Worm (Caenorhabditis elegans) whole organism, L4 larva: Measurements from ENCODE around the gene Y38E10A.24.

Source experiments
- F26F4.8 ChIP-seq: fragments of 200-800 bp; sonication (Bioruptor generic); conservative IDR thresholded peaks from 2 replicates; pipeline ENCODE4 v1.3.6; 2022; ENCODE audit warnings: missing genetic modification characterization, missing compliant biosample characterization
- F44E2.7 ChIP-seq: fragments of 200-800 bp; sonication (Bioruptor generic); IDR thresholded peaks from 2 replicates; pipeline ENCODE4 v2.1.2; 2022; ENCODE audit warnings: missing genetic modification characterization, missing compliant biosample characterization
- R02D3.7 ChIP-seq: fragments of 150-350 bp; sonication (generic microtip); optimal IDR thresholded peaks from 3 replicates; lab custom pipeline; 2014; ENCODE audit warnings: missing biosample characterization, missing genetic modification characterization
- T20F7.1 ChIP-seq: fragments of 200-800 bp; sonication (Bioruptor generic); optimal IDR thresholded peaks from 2 replicates; lab custom pipeline; 2018; ENCODE audit warnings: mild to moderate bottlenecking, missing genetic modification characterization, missing compliant biosample characterization
- Y5F2A.4 ChIP-seq: fragments of 200-800 bp; sonication (Bioruptor generic); optimal IDR thresholded peaks from 2 replicates; lab custom pipeline; 2018; ENCODE audit warnings: mild to moderate bottlenecking, missing genetic modification characterization, missing compliant biosample characterization
- ZK337.2 ChIP-seq: fragments of 200-800 bp; sonication (Bioruptor generic); IDR thresholded peaks from 2 replicates; pipeline ENCODE4 v1.3.6; 2022; ENCODE audit warnings: missing genetic modification reagents, missing genetic modification characterization, missing compliant biosample characterization
- aha-1 ChIP-seq: fragments of 150-350 bp; peaks from one replicate; lab custom pipeline; 2014; ENCODE audit warnings: missing biosample characterization, missing genetic modification characterization
- ceh-28 ChIP-seq: fragments of 150-350 bp; optimal IDR thresholded peaks from 2 replicates; lab custom pipeline; 2014; ENCODE audit warnings: missing biosample characterization, missing genetic modification reagents, missing genetic modification characterization
- ceh-44 ChIP-seq: fragments of 200-800 bp; sonication (Bioruptor generic); IDR thresholded peaks from 2 replicates; pipeline ENCODE4 v1.3.6; 2022; ENCODE audit warnings: missing genetic modification reagents, missing genetic modification characterization, missing compliant biosample characterization
- ces-1 ChIP-seq: fragments of 150-350 bp; sonication (generic microtip); optimal IDR thresholded peaks from 4 replicates; lab custom pipeline; 2014; ENCODE audit warnings: missing biosample characterization, missing genetic modification reagents, missing genetic modification characterization
- daf-19 ChIP-seq: fragments of 200-800 bp; sonication (Bioruptor generic); conservative IDR thresholded peaks from 2 replicates; pipeline ENCODE4 v1.3.6; 2022; ENCODE audit warnings: missing genetic modification characterization, missing compliant biosample characterization
- dmd-8 ChIP-seq: fragments of 200-800 bp; sonication (Bioruptor generic); IDR thresholded peaks from 2 replicates; pipeline ENCODE4 v1.3.6; 2022; ENCODE audit warnings: missing genetic modification characterization, missing compliant biosample characterization
- dpl-1 ChIP-seq: fragments of 150-350 bp; optimal IDR thresholded peaks from 2 replicates; lab custom pipeline; 2014; ENCODE audit warnings: missing biosample characterization, missing genetic modification reagents, missing genetic modification characterization
- duxl-1 ChIP-seq: sonication (generic microtip); optimal IDR thresholded peaks from 2 replicates; lab custom pipeline; 2016; ENCODE audit warnings: mild to moderate bottlenecking, missing genetic modification characterization, moderate library complexity, missing compliant biosample characterization; ENCODE audit not compliant: poor library complexity
- egl-27 ChIP-seq: sonication (generic microtip); optimal IDR thresholded peaks from 3 replicates; lab custom pipeline; 2017; ENCODE audit warnings: missing biosample characterization, missing genetic modification reagents, missing genetic modification characterization
- fos-1 ChIP-seq: fragments of 150-350 bp; optimal IDR thresholded peaks from 2 replicates; lab custom pipeline; 2014; ENCODE audit warnings: missing biosample characterization, missing genetic modification characterization
- hif-1 ChIP-seq, 2 experiments: sonication (generic microtip); optimal IDR thresholded peaks; 2 replicates each; lab custom pipeline; 2016 to 2017; ENCODE audit warnings: missing compliant biosample characterization in 2 of 2, missing genetic modification characterization in 2 of 2, missing genetic modification reagents in 2 of 2, missing genotype in 2 of 2, mild to moderate bottlenecking in 1 of 2
- hlh-11 ChIP-seq: fragments of 200-800 bp; sonication (Bioruptor generic); optimal IDR thresholded peaks from 2 replicates; lab custom pipeline; 2018; ENCODE audit warnings: mild to moderate bottlenecking, missing genetic modification characterization, missing compliant biosample characterization
- hmg-1.1 ChIP-seq: fragments of 200-800 bp; sonication (Bioruptor generic); IDR thresholded peaks from 2 replicates; pipeline ENCODE4 v1.3.6; 2022; ENCODE audit warnings: missing genetic modification reagents, missing genetic modification characterization, missing compliant biosample characterization
- lim-7 ChIP-seq: fragments of 200-800 bp; sonication (Bioruptor generic); IDR thresholded peaks from 2 replicates; pipeline ENCODE4 v1.3.6; 2022; ENCODE audit warnings: missing genetic modification characterization, missing compliant biosample characterization
- lin-1 ChIP-seq: fragments of 200-800 bp; sonication (Bioruptor generic); IDR thresholded peaks from 2 replicates; pipeline ENCODE4 v1.3.6; 2022; ENCODE audit warnings: missing genetic modification reagents, missing genetic modification characterization, missing compliant biosample characterization
- lin-13 ChIP-seq: fragments of 150-350 bp; optimal IDR thresholded peaks from 2 replicates; lab custom pipeline; 2014; ENCODE audit warnings: missing biosample characterization, missing genetic modification reagents, missing genetic modification characterization
- lin-29 ChIP-seq: fragments of 200-800 bp; sonication (Bioruptor generic); IDR thresholded peaks from 2 replicates; pipeline ENCODE4 v1.3.6; 2022; ENCODE audit warnings: missing genetic modification reagents, missing genetic modification characterization, missing compliant biosample characterization
- lsy-2 ChIP-seq, 2 experiments: fragments of 150-350 bp in 1 of 2; sonication (generic microtip) in 1 of 2; optimal IDR thresholded peaks; 2 replicates each; lab custom pipeline; 2014 to 2017; ENCODE audit warnings: missing biosample characterization in 2 of 2, missing genetic modification characterization in 2 of 2
- madf-9 ChIP-seq: fragments of 200-800 bp; sonication (Bioruptor generic); conservative IDR thresholded peaks from 2 replicates; pipeline ENCODE4 v1.3.6; 2022; ENCODE audit warnings: missing genetic modification reagents, missing genetic modification characterization, missing compliant biosample characterization
- mdl-1 ChIP-seq, 2 experiments: fragments of 150-350 bp in 1 of 2; sonication (generic microtip) in 1 of 2; optimal IDR thresholded peaks; 2 replicates each; lab custom pipeline; 2014 to 2017; ENCODE audit warnings: missing biosample characterization in 2 of 2, missing genetic modification characterization in 2 of 2
- mep-1 ChIP-seq: fragments of 150-350 bp; sonication (generic microtip); optimal IDR thresholded peaks from 3 replicates; lab custom pipeline; 2014; ENCODE audit warnings: missing biosample characterization, missing genetic modification characterization
- mes-2 ChIP-seq: sonication (generic microtip); optimal IDR thresholded peaks from 2 replicates; lab custom pipeline; 2016; ENCODE audit warnings: missing genotype, mild to moderate bottlenecking, missing genetic modification characterization, missing compliant biosample characterization; ENCODE audit not compliant: poor library complexity, severe bottlenecking
- mxl-3 ChIP-seq: fragments of 200-800 bp; sonication (Bioruptor generic); optimal IDR thresholded peaks from 2 replicates; lab custom pipeline; 2018; ENCODE audit warnings: mild to moderate bottlenecking, missing genetic modification characterization, missing compliant biosample characterization
- nhr-11 ChIP-seq: fragments of 150-350 bp; optimal IDR thresholded peaks from 2 replicates; lab custom pipeline; 2014; ENCODE audit warnings: missing biosample characterization, missing genetic modification characterization
- nhr-237 ChIP-seq: sonication (generic microtip); optimal IDR thresholded peaks from 2 replicates; lab custom pipeline; 2017; ENCODE audit warnings: missing biosample characterization, missing genetic modification characterization
- nhr-48 ChIP-seq: sonication (generic microtip); optimal IDR thresholded peaks from 2 replicates; lab custom pipeline; 2016; ENCODE audit warnings: mild to moderate bottlenecking, missing genetic modification characterization, missing compliant biosample characterization
- nhr-76 ChIP-seq: fragments of 150-350 bp; optimal IDR thresholded peaks from 2 replicates; lab custom pipeline; 2014; ENCODE audit warnings: missing biosample characterization, missing genetic modification characterization
- pqm-1 ChIP-seq: sonication (generic microtip); optimal IDR thresholded peaks from 2 replicates; lab custom pipeline; 2017; ENCODE audit warnings: missing biosample characterization, missing genetic modification characterization
- saeg-2 ChIP-seq: fragments of 200-800 bp; sonication (Bioruptor generic); IDR thresholded peaks from 2 replicates; pipeline ENCODE4 v1.3.6; 2022; ENCODE audit warnings: missing genetic modification reagents, missing genetic modification characterization, missing compliant biosample characterization
- set-16 ChIP-seq: fragments of 200-800 bp; sonication (Bioruptor generic); IDR thresholded peaks from 2 replicates; pipeline ENCODE4 v1.3.6; 2022; ENCODE audit warnings: missing genetic modification reagents, missing genetic modification characterization, missing compliant biosample characterization
- tra-1 ChIP-seq: fragments of 200-800 bp; sonication (Bioruptor generic); IDR thresholded peaks from 2 replicates; pipeline ENCODE4 v1.3.6; 2022; ENCODE audit warnings: missing genetic modification reagents, missing genetic modification characterization, missing compliant biosample characterization
- unc-130 ChIP-seq: sonication (generic microtip); optimal IDR thresholded peaks from 2 replicates; lab custom pipeline; 2016; ENCODE audit warnings: missing genetic modification reagents, missing genetic modification characterization, missing compliant biosample characterization
- unc-39 ChIP-seq: sonication (generic microtip); optimal IDR thresholded peaks from 2 replicates; lab custom pipeline; 2017; ENCODE audit warnings: missing biosample characterization, missing genetic modification characterization
- zag-1 ChIP-seq: fragments of 150-350 bp; optimal IDR thresholded peaks from 2 replicates; lab custom pipeline; 2014; ENCODE audit warnings: missing biosample characterization, missing genetic modification characterization
- zip-11 ChIP-seq: fragments of 200-800 bp; sonication (Bioruptor generic); IDR thresholded peaks from 2 replicates; pipeline ENCODE4 v1.3.6; 2022; ENCODE audit warnings: missing genetic modification characterization, missing compliant biosample characterization
- zip-2 ChIP-seq: fragments of 150-350 bp; optimal IDR thresholded peaks from 2 replicates; lab custom pipeline; 2014; ENCODE audit warnings: missing biosample characterization, missing genetic modification characterization
- ztf-11 ChIP-seq: fragments of 150-350 bp; optimal IDR thresholded peaks from 2 replicates; lab custom pipeline; 2014; ENCODE audit warnings: missing biosample characterization, missing genetic modification characterization

The Y38E10A.24 gene

DNA sequence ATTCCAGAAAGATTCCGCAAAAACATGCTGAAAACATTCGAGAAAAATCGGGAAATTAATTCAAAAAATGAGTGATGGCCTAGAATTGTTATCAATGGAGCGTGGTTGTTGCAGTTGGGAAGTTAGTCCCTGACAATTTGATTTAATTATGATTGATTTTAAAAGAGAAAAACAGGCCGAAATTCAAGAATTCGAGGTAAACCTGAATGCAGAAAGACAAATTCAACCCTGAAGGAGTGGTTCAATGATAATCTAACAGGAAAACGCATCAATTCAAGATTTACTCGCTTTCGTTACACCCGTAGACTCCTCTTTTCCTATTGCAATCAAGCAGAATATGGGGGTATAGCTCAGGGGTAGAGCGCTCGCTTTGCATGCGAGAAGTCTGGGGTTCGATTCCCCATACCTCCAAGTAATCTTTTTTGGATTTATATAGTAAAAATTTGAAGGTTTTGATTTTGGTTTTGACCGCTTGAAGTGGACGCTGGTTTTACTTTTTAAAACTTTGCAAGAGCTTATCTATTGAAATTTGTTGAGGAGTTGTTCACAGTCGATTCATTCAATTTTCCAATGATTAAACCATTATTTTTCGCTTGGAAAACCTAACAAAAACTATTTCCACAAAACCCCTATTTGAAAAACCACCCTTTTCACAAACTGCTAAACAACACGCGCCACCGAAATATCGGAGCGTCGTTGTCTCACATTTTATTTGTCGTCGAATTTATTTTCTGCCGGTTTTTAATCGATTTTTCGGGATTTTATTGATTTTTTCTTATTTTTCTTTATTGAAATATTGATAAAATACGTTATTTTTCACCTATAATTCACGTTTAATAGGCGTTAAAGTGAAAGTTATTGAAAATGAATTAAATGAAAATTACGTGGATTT, 614 bp upstream of the Y38E10A.24 start (continued):
- TF ChIP-seq lsy-2 (tag; optimal IDR thresholded peaks at IDR 0.05; lab: Kevin White, UChicago), result peak in 1 of 2 experiments; percentile 88
- TF ChIP-seq pqm-1 (tag; lab: Kevin White, UChicago), result no peak
- no peak for TF ChIP-seq lin-13
- TF ChIP-seq duxl-1 (tag; lab: Kevin White, UChicago), result peak; percentile 63
- TF ChIP-seq fos-1, result no peak
- no peak for TF ChIP-seq ces-1 (GFP tag; lab: Kevin White, UChicago)
- TF ChIP-seq mes-2 (tag; lab: Kevin White, UChicago), result peak; percentile 98
- peak; percentile 79; the same call in 1 of the 2 replicates for TF ChIP-seq F26F4.8 (GFP tag; lab: Robert Waterston, UW)
- no peak for TF ChIP-seq nhr-237 (tag; lab: Kevin White, UChicago)
- TF ChIP-seq unc-130 (GFP tag; lab: Kevin White, UChicago), result peak; percentile 77
- no peak for TF ChIP-seq zag-1 (tag; lab: Kevin White, UChicago)
- peak; percentile 13; the same call in 1 of the 2 replicates for TF ChIP-seq tra-1 (GFP tag; lab: Robert Waterston, UW)
- peak; percentile 69 for TF ChIP-seq mep-1
- TF ChIP-seq ZK337.2 (GFP tag; lab: Robert Waterston, UW), result peak; percentile 66; the same call in 1 of the 2 replicates
- no peak for TF ChIP-seq unc-39
- peak; percentile 35; the same call in 1 of the 2 replicates for TF ChIP-seq hmg-1.1
- TF ChIP-seq dpl-1, result peak; percentile 84
- peak; percentile 86; the same call in 1 of the 2 replicates for TF ChIP-seq F44E2.7 (GFP tag; lab: Robert Waterston, UW)
- peak; percentile 49 for TF ChIP-seq hlh-11
- peak; percentile 47 for TF ChIP-seq zip-2 (tag; lab: Kevin White, UChicago)
- peak; percentile 16 for TF ChIP-seq R02D3.7
- 0 out of 2 replicates have a peak, but pooled peaks have one; percentile 24 for TF ChIP-seq lin-1
- no peak; the same call in 1 of the 2 replicates for TF ChIP-seq ceh-44
- TF ChIP-seq zip-11 (GFP tag; lab: Robert Waterston, UW), result 0 out of 2 replicates have a peak, but pooled peaks have one; percentile 22
- TF ChIP-seq daf-19, result no peak
- peak; percentile 10 for TF ChIP-seq nhr-76
- TF ChIP-seq Y5F2A.4 (GFP tag; lab: Kevin White, UChicago), result peak; percentile 32
- peak; percentile 58 for TF ChIP-seq aha-1 (tag; lab: Kevin White, UChicago)
- TF ChIP-seq hif-1 (tag; optimal IDR thresholded peaks at IDR 0.05; lab: Kevin White, UChicago), result peak in 1 of 2 experiments; percentile 83
- no peak for TF ChIP-seq set-16 (GFP tag; lab: Robert Waterston, UW)
- TF ChIP-seq saeg-2 (GFP tag; lab: Robert Waterston, UW), result no peak
- TF ChIP-seq ztf-11 (tag; lab: Kevin White, UChicago), result no peak
- peak; percentile 94 for TF ChIP-seq lim-7 (GFP tag; lab: Robert Waterston, UW)
- peak; percentile 96 for TF ChIP-seq T20F7.1 (GFP tag; lab: Kevin White, UChicago)
- peak; percentile 53 for TF ChIP-seq nhr-11 (tag; lab: Kevin White, UChicago)
- TF ChIP-seq mxl-3 (GFP tag; lab: Kevin White, UChicago), result peak; percentile 65
- TF ChIP-seq ceh-28 (tag; lab: Kevin White, UChicago), result peak; percentile 66
- no peak for TF ChIP-seq lin-29 (GFP tag; lab: Robert Waterston, UW)
- TF ChIP-seq madf-9, result no peak
- TF ChIP-seq mdl-1 (tag; optimal IDR thresholded peaks at IDR 0.05; lab: Kevin White, UChicago), result no peak
- TF ChIP-seq nhr-48, result peak; percentile 35
- peak; percentile 80; the same call in 1 of the 2 replicates for TF ChIP-seq dmd-8 (GFP tag; lab: Robert Waterston, UW)
- TF ChIP-seq egl-27 (tag; lab: Kevin White, UChicago), result no peak
